Worm (Caenorhabditis elegans): Measurements from ENCODE around the gene C03B1.13.
A peak's percentile ranks its signal among the peaks of the same experiment; 100 is the strongest.

C03B1.13 gene

ce11 chrX:6345785-6346184 lies 7.9 kb upstream of the C03B1.13 start:
- no peak for TF ChIP-seq ama-1 (optimal IDR thresholded peaks at IDR 0.05)

ce11 chrX:6341513-6341912 lies 3.7 kb upstream of the C03B1.13 start, which contains the start of gene C03B1.7:
TSS of gene C03B1.7 (plus strand) at chrX:6341813.
- no peak for TF ChIP-seq nhr-84 (tag; optimal IDR thresholded peaks at IDR 0.05)
- TF ChIP-seq irx-1 (tag; optimal IDR thresholded peaks at IDR 0.05): no peak
- TF ChIP-seq nhr-11 (tag; optimal IDR thresholded peaks at IDR 0.05): no peak
- TF ChIP-seq nhr-47 (tag; optimal IDR thresholded peaks at IDR 0.05): no peak
- TF ChIP-seq lin-14 (GFP tag; optimal IDR thresholded peaks at IDR 0.05): no peak
- TF ChIP-seq ceh-63 (GFP tag; optimal IDR thresholded peaks at IDR 0.05): no peak
- no peak for TF ChIP-seq F16B12.6 (tag; optimal IDR thresholded peaks at IDR 0.05)
- no peak for TF ChIP-seq ets-5 (GFP tag; IDR thresholded peaks at IDR 0.05)
- no peak for TF ChIP-seq nhr-237 (tag; optimal IDR thresholded peaks at IDR 0.05)
- TF ChIP-seq C34B4.2 (tag; optimal IDR thresholded peaks at IDR 0.05): no peak
- TF ChIP-seq pqm-1 (tag; optimal IDR thresholded peaks at IDR 0.05): no peak
- TF ChIP-seq lin-39 (tag; optimal IDR thresholded peaks at IDR 0.05): no peak
- no peak for TF ChIP-seq egl-27 (tag; optimal IDR thresholded peaks at IDR 0.05)
- no peak for TF ChIP-seq pag-3 (tag; optimal IDR thresholded peaks at IDR 0.05; ENCODE audit: borderline replicate concordance, insufficient read depth)
- TF ChIP-seq nhr-28 (tag; optimal IDR thresholded peaks at IDR 0.05): no peak
- TF ChIP-seq lin-13 (GFP tag; optimal IDR thresholded peaks at IDR 0.05): no peak
- TF ChIP-seq ceh-8 (GFP tag; optimal IDR thresholded peaks at IDR 0.05): no peak
- no peak for TF ChIP-seq skn-1 (tag; optimal IDR thresholded peaks at IDR 0.05)
- no peak for TF ChIP-seq tlp-1 (tag; optimal IDR thresholded peaks at IDR 0.05)

ce11 chrX:6338446-6338845 lies 595 bp upstream of the C03B1.13 start:
- peak; percentile 38 for TF ChIP-seq nhr-90 (tag; optimal IDR thresholded peaks at IDR 0.05; ENCODE audit: poor library complexity)
- TF ChIP-seq tlp-1 (tag; optimal IDR thresholded peaks at IDR 0.05): peak; percentile 15
- peak; percentile 95 for TF ChIP-seq elt-2 (tag; optimal IDR thresholded peaks at IDR 0.05)
- TF ChIP-seq nhr-20 (tag; optimal IDR thresholded peaks at IDR 0.05): peak; percentile 41
- peak; percentile 20 for TF ChIP-seq pqm-1 (tag; optimal IDR thresholded peaks at IDR 0.05)
- no peak for TF ChIP-seq efl-1 (optimal IDR thresholded peaks at IDR 0.05)
- peak in 1 of 2 experiments; percentile 38 for TF ChIP-seq efl-1 (GFP tag; optimal IDR thresholded peaks at IDR 0.05 in 1 of 2)
- TF ChIP-seq grh-1 (GFP tag; IDR thresholded peaks at IDR 0.05): no peak
- peak; percentile 15 for TF ChIP-seq nhr-71 (tag; optimal IDR thresholded peaks at IDR 0.05)
- TF ChIP-seq egl-13 (tag; optimal IDR thresholded peaks at IDR 0.05): no peak
- peak in 1 of 2 experiments; percentile 45 for TF ChIP-seq lin-35 (GFP tag; optimal IDR thresholded peaks at IDR 0.05)
- no peak for TF ChIP-seq C34B4.2 (tag; optimal IDR thresholded peaks at IDR 0.05)

ce11 chrX:6337338-6337737 lies 513 bp downstream of the C03B1.13 start:
- no peak for TF ChIP-seq fkh-4 (tag; optimal IDR thresholded peaks at IDR 0.05; ENCODE audit: borderline replicate concordance)
- TF ChIP-seq nhr-90 (tag; optimal IDR thresholded peaks at IDR 0.05; ENCODE audit: poor library complexity): no peak
- no peak for TF ChIP-seq mep-1 (tag; optimal IDR thresholded peaks at IDR 0.05)
- no peak for TF ChIP-seq ceh-88 (GFP tag; IDR thresholded peaks at IDR 0.05)
- TF ChIP-seq ets-5 (GFP tag; IDR thresholded peaks at IDR 0.05): no peak
- no peak for TF ChIP-seq lin-35 (GFP tag; optimal IDR thresholded peaks at IDR 0.05)
- no peak for TF ChIP-seq sptf-1 (tag; optimal IDR thresholded peaks at IDR 0.05)
- no peak for TF ChIP-seq tbx-2 (tag; optimal IDR thresholded peaks at IDR 0.05)
- TF ChIP-seq C34B4.2 (tag; optimal IDR thresholded peaks at IDR 0.05): no peak
- no peak for TF ChIP-seq lin-13 (GFP tag; optimal IDR thresholded peaks at IDR 0.05)
- TF ChIP-seq nhr-77 (tag; optimal IDR thresholded peaks at IDR 0.05): no peak
- TF ChIP-seq hlh-17 (GFP tag; optimal IDR thresholded peaks at IDR 0.05; ENCODE audit: borderline replicate concordance): no peak
- TF ChIP-seq nhr-47 (tag; optimal IDR thresholded peaks at IDR 0.05): no peak
- TF ChIP-seq skn-1 (tag; optimal IDR thresholded peaks at IDR 0.05): no peak

Data from whole organism, L1 larva.